Worm (Caenorhabditis elegans): ENCODE measurements around the gene C15F1.5.
A peak's percentile ranks its signal among the peaks of the same experiment; 100 is the strongest.

DNA sequence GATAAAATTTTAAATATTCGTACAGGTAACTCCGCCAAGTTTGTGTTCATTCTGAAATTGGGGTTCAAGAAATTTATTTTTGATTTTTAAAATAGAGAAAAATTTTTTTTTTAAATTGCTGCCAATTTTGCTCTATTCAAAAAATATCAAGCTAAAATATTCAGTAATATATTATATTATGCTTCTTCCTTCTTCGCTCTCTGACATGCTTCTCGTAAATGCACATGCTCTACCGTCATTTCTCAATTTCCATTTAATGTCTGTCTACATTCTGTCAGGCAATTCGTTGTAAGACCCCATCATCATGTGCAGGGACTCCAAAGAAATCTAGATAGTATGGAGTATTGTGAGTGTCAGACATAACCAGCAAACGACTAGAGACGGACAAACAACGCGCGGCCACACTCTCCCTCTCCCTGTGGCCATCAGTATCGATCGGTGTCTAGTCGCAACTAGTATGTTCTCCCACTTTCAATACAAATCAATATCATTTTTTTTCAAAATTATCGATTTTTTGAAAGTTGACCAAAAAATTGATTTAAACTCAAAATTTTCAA, 19.1 kb downstream of the C15F1.5 start, which contains the start of the genes malt-1 and ceh-38:
- TF ChIP-seq fos-1 (tag; optimal IDR thresholded peaks at IDR 0.05), result no peak
- TF ChIP-seq fkh-10 (GFP tag; optimal IDR thresholded peaks at IDR 0.05), result peak; percentile 92
- peak; percentile 86 for TF ChIP-seq mdl-1 (tag; optimal IDR thresholded peaks at IDR 0.05)
- no peak for TF ChIP-seq nhr-76 (tag; optimal IDR thresholded peaks at IDR 0.05)
- TF ChIP-seq unc-39 (tag; optimal IDR thresholded peaks at IDR 0.05), result no peak
- TF ChIP-seq aly-2 (tag; optimal IDR thresholded peaks at IDR 0.05), result peak; percentile 42
- TF ChIP-seq R02D3.7 (tag; optimal IDR thresholded peaks at IDR 0.05), result peak; percentile 90
- peak; percentile 72 for TF ChIP-seq unc-62 (GFP tag; optimal IDR thresholded peaks at IDR 0.05)
- TF ChIP-seq ceh-82 (tag; optimal IDR thresholded peaks at IDR 0.05), result peak; percentile 84
- peak; percentile 96 for TF ChIP-seq snpc-4 (tag; optimal IDR thresholded peaks at IDR 0.05)
- TF ChIP-seq lin-39 (tag; optimal IDR thresholded peaks at IDR 0.05), result peak; percentile 99
- TF ChIP-seq nhr-11 (tag; optimal IDR thresholded peaks at IDR 0.05), result peak; percentile 90
- TF ChIP-seq elt-2 (tag; optimal IDR thresholded peaks at IDR 0.05), result peak; percentile 82

Data from whole organism, L3 larva.